Worm (Caenorhabditis elegans) whole organism, early embryonic: ENCODE data around the gene twk-24.

Experiments
- ceh-36 ChIP-seq: sonication (generic microtip); optimal IDR thresholded peaks from 2 replicates; lab custom pipeline; 2016; ENCODE audit warnings: missing genetic modification characterization, inconsistent platforms, missing compliant biosample characterization
- flt-1 ChIP-seq: fragments of 200-800 bp; sonication (Bioruptor generic); IDR thresholded peaks from 2 replicates; pipeline ENCODE4 v1.3.6; 2022; ENCODE audit warnings: missing genetic modification characterization, missing compliant biosample characterization
- hmbx-1 ChIP-seq: sonication (generic microtip); optimal IDR thresholded peaks from 2 replicates; lab custom pipeline; 2016; ENCODE audit warnings: mild to moderate bottlenecking, missing genetic modification characterization, missing compliant biosample characterization
- hmg-4 ChIP-seq: fragments of 200-800 bp; sonication (Bioruptor generic); optimal IDR thresholded peaks from 2 replicates; lab custom pipeline; 2018; ENCODE audit warnings: mild to moderate bottlenecking, missing genetic modification characterization, missing compliant biosample characterization
- sea-1 ChIP-seq: fragments of 200-800 bp; sonication (Bioruptor generic); conservative IDR thresholded peaks from 2 replicates; pipeline ENCODE4 v1.3.6; 2022; ENCODE audit warnings: missing genetic modification characterization, missing compliant biosample characterization
- tbx-37 ChIP-seq: fragments of 200-800 bp; sonication (Bioruptor generic); conservative IDR thresholded peaks from 2 replicates; pipeline ENCODE4 v1.3.6; 2022; ENCODE audit warnings: missing genetic modification reagents, missing genetic modification characterization, missing compliant biosample characterization

DNA sequence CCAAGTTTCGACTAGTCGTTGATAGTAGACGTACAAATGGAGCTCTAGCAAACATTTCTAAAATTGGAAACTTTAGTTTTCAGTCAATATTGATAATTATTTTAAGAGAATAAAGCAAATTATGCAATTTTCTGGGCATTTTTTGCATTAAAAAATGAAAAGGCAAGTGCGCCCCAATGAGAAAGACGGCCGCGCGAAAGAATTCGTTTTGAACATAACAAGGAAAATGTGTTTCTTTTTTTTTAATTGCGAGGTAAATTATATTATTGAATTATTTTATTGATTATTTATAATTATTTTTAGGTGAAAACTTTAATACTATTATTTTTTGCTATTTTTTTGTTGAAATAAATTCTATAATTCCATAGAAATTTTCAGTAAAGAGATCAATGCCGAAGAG is 2.4 kb upstream of the twk-24 start, which contains the start of the genes tsfm-1 and capg-2:
- TF ChIP-seq hmbx-1 (tag; lab: Kevin White, UChicago), result no peak
- no peak for TF ChIP-seq tbx-37 (GFP tag; lab: Robert Waterston, UW)
- TF ChIP-seq flt-1 (GFP tag; lab: Robert Waterston, UW), result no peak
- no peak for TF ChIP-seq hmg-4 (GFP tag; lab: Kevin White, UChicago)
- no peak for TF ChIP-seq sea-1
- TF ChIP-seq ceh-36 (tag; lab: Kevin White, UChicago), result no peak
